Fruit fly (Drosophila melanogaster) whole organism, adult: Measurements from ENCODE around the gene CG43057.

Experiments used
- CG11617 ChIP-seq: fragments of 200-800 bp; sonication (Bioruptor generic); optimal IDR thresholded peaks from 2 replicates; lab custom pipeline; 2017; ENCODE audit warnings: mild to moderate bottlenecking, missing biosample characterization, missing genetic modification reagents, missing genetic modification characterization
- CG12768 ChIP-seq: fragments of 200-800 bp; sonication (Bioruptor generic); optimal IDR thresholded peaks from 2 replicates; lab custom pipeline; 2017; ENCODE audit warnings: missing biosample characterization, missing genetic modification characterization, mild to moderate bottlenecking, moderate library complexity, missing genetic modification reagents
- CG14711 ChIP-seq: fragments of 200-800 bp; sonication (Bioruptor generic); optimal IDR thresholded peaks from 2 replicates; lab custom pipeline; 2018; ENCODE audit warnings: missing biosample characterization, mild to moderate bottlenecking, missing genetic modification characterization, moderate library complexity
- CG1620 ChIP-seq: fragments of 200-800 bp; sonication (Bioruptor generic); optimal IDR thresholded peaks from 2 replicates; lab custom pipeline; 2016; ENCODE audit warnings: missing biosample characterization, missing genetic modification characterization
- CG7045 ChIP-seq: fragments of 200-800 bp; sonication (Bioruptor generic); optimal IDR thresholded peaks from 2 replicates; lab custom pipeline; 2017; ENCODE audit warnings: missing biosample characterization, mild to moderate bottlenecking, missing genetic modification characterization
- CG7101 ChIP-seq: fragments of 200-800 bp; sonication (Bioruptor generic); optimal IDR thresholded peaks from 2 replicates; lab custom pipeline; 2018; ENCODE audit warnings: missing biosample characterization, mild to moderate bottlenecking, missing genetic modification characterization, moderate library complexity
- Clk ChIP-seq: fragments of 200-800 bp; sonication (Bioruptor generic); optimal IDR thresholded peaks from 2 replicates; lab custom pipeline; 2017; ENCODE audit warnings: missing biosample characterization, missing genetic modification characterization
- Mnt ChIP-seq: fragments of 200-800 bp; sonication (Bioruptor generic); optimal IDR thresholded peaks from 2 replicates; lab custom pipeline; 2016; ENCODE audit warnings: missing biosample characterization, mild to moderate bottlenecking, missing genetic modification characterization
- bab1 ChIP-seq: fragments of 200-800 bp; sonication (Bioruptor generic); optimal IDR thresholded peaks from 3 replicates; lab custom pipeline; 2019; ENCODE audit warnings: missing biosample characterization, mild to moderate bottlenecking, missing genetic modification characterization, moderate library complexity
- cic ChIP-seq: fragments of 200-800 bp; sonication (Bioruptor generic); optimal IDR thresholded peaks from 2 replicates; lab custom pipeline; 2017; ENCODE audit warnings: missing biosample characterization, mild to moderate bottlenecking, missing genetic modification characterization, moderate library complexity
- cnc ChIP-seq, 2 experiments: fragments of >200 bp; optimal IDR thresholded peaks; 2 replicates each; lab custom pipeline; 2017
- kay ChIP-seq: fragments of 200-800 bp; sonication (Bioruptor generic); peaks from one replicate; lab custom pipeline; 2016; ENCODE audit warnings: missing biosample characterization, missing genetic modification characterization, borderline replicate concordance
- tj ChIP-seq: fragments of 200-800 bp; sonication (Bioruptor generic); optimal IDR thresholded peaks from 3 replicates; lab custom pipeline; 2017; ENCODE audit warnings: missing biosample characterization, mild to moderate bottlenecking, missing genetic modification characterization, moderate library complexity
- toe ChIP-seq: fragments of 200-800 bp; sonication (Bioruptor generic); optimal IDR thresholded peaks from 2 replicates; lab custom pipeline; 2016; ENCODE audit warnings: missing biosample characterization, missing genetic modification characterization

dm6 chr2L:8205871-8206270 is 37.9 kb downstream of the CG43057 start, which contains the start of gene CG8419:
- no peak for TF ChIP-seq cic (GFP tag; lab: Kevin White, UChicago)
- no peak for TF ChIP-seq CG11617 (GFP tag; lab: Kevin White, UChicago)
- no peak for TF ChIP-seq CG1620 (GFP tag; lab: Kevin White, UChicago)
- no peak for TF ChIP-seq toe (GFP tag; lab: Kevin White, UChicago)
- TF ChIP-seq tj = no peak
- no peak for TF ChIP-seq Mnt
- TF ChIP-seq CG14711 = no peak
- TF ChIP-seq Clk (GFP tag; lab: Kevin White, UChicago) = no peak
- TF ChIP-seq kay (GFP tag; lab: Kevin White, UChicago) = no peak
- TF ChIP-seq CG7101 (tag; lab: Kevin White, UChicago) = no peak
- no peak for TF ChIP-seq cnc (optimal IDR thresholded peaks at IDR 0.05; lab: Kevin White, UChicago)
- TF ChIP-seq bab1 (GFP tag; lab: Kevin White, UChicago) = no peak
- no peak for TF ChIP-seq CG12768 (GFP tag; lab: Kevin White, UChicago)
- no peak for TF ChIP-seq CG7045 (GFP tag; lab: Kevin White, UChicago)
